Fruit fly (Drosophila melanogaster): ENCODE data around the gene Mt2.

Mt2 gene

DNA sequence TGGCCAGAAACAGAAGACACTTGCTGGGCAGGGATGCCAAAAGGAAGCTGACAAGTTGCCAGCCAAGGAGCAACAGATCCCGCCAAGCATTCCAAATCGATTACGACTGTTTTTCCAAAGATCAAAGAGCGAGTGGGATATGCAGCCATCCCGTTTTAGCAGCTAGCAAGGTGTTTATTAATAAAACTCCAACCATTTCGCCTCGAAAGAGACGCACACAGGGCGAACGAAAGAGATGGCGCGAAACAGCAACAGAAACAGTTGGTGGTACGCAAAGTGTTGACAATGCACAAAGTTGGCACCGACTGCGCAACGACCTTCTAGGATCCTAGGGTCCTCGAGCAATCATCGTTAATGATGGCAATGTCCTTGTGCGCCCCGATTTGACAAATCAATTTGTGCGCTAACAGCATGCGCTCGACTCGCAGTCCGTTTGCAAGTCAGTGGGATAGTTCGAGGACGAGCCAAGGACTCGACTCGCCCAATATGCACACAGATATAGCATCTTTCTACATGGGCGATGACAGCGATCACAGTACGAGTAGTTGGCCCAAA is 16.4 kb upstream of the Mt2 start:
- TF ChIP-seq EcR (GFP tag; optimal IDR thresholded peaks at IDR 0.05) (no peak), usp (GFP tag; optimal IDR thresholded peaks at IDR 0.05) (no peak), pan (optimal IDR thresholded peaks at IDR 0.05) (no peak), CG8478 (optimal IDR thresholded peaks at IDR 0.05) (no peak), psq (optimal IDR thresholded peaks at IDR 0.05) (no peak), Dll (optimal IDR thresholded peaks at IDR 0.05) (no peak)

DNA sequence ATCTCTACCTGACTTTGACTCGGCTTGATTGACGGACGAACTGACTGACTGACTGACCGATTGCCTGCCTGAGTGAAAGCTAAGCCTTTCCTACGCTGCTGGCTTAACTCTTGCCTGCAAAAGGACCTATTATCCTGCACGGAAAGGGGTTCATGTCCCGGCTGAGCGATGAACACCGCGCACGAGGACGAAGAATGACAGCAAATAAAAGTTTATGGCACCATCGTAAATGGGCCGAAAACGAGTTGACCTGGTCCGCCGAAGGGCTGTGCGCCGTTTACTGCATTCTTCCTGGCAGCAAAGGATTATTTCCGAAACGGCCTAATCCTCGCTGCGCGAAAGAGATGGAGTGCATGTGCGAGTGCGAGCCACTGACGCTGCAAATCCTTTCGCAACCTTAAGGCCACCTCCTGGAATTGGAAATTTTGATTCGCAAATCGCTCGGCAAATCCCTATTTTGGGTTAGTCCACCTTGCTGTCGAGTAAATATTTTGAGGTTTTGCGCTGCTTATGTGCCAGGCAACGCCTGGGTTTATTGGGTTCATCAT is 15.1 kb upstream of the Mt2 start:
- TF ChIP-seq CG8478 (optimal IDR thresholded peaks at IDR 0.05) (no peak), psq (optimal IDR thresholded peaks at IDR 0.05) (no peak), EcR (GFP tag; optimal IDR thresholded peaks at IDR 0.05) (no peak), Dll (optimal IDR thresholded peaks at IDR 0.05) (no peak), pan (optimal IDR thresholded peaks at IDR 0.05) (no peak)

dm6 chr2L:12085010-12085409 is 11.3 kb upstream of the Mt2 start:
- TF ChIP-seq Dll (optimal IDR thresholded peaks at IDR 0.05) (no peak), CG8478 (optimal IDR thresholded peaks at IDR 0.05) (no peak)

DNA sequence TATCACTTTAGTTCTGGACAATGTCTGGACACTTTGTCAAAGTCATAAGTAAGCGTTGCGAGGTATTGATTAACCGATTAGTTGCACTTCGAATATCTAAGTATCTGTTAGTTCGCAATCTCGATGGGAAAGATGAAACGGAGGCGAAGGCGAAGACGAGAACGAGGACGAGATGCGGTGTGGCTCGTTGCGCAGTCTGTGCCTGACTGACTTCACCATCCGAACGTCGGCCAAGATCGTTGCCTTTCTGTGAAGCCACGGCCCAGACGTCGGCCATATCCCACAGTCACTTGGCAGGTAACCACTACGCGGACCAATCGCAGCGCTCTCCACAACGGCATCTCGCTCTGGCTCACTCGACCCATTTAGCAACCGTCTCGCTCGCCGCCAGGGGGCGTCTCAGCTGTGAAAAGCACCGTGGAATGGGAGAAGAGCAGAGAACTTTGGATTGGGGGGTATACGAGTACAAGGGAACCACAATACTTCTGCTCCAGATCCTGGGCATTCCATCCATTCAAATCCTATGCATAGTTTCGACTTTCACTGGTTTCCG is 10.6 kb upstream of the Mt2 start, which contains the start of gene prd:
TSS of gene prd (minus strand) at position 209 of the 553 bp plus-strand sequence.
- no peak for TF ChIP-seq pan (optimal IDR thresholded peaks at IDR 0.05)
- no peak for TF ChIP-seq Dll (optimal IDR thresholded peaks at IDR 0.05)
- no peak for TF ChIP-seq EcR (GFP tag; optimal IDR thresholded peaks at IDR 0.05)
- no peak for TF ChIP-seq psq (optimal IDR thresholded peaks at IDR 0.05)
- no peak for TF ChIP-seq usp (GFP tag; optimal IDR thresholded peaks at IDR 0.05)
- TF ChIP-seq CG8478 (optimal IDR thresholded peaks at IDR 0.05): no peak

- TF ChIP-seq pan (optimal IDR thresholded peaks at IDR 0.05) (no peak), Dll (optimal IDR thresholded peaks at IDR 0.05) (no peak), EcR (GFP tag; optimal IDR thresholded peaks at IDR 0.05) (no peak), CG8478 (optimal IDR thresholded peaks at IDR 0.05) (no peak), usp (GFP tag; optimal IDR thresholded peaks at IDR 0.05) (no peak), psq (optimal IDR thresholded peaks at IDR 0.05) (no peak)
These were observed 8.9 kb upstream of the Mt2 start for dm6 chr2L:12087442-12087841.

- TF ChIP-seq Dll (optimal IDR thresholded peaks at IDR 0.05) (no peak), CG8478 (optimal IDR thresholded peaks at IDR 0.05) (no peak), pan (optimal IDR thresholded peaks at IDR 0.05) (no peak), usp (GFP tag; optimal IDR thresholded peaks at IDR 0.05) (no peak)
These were observed 7.2 kb upstream of the Mt2 start for dm6 chr2L:12089145-12089544.

dm6 chr2L:12091522-12091921 is 4.8 kb upstream of the Mt2 start, which contains the start of gene Pex19:
TSS of gene Pex19 (plus strand) at chr2L:12091822.
- TF ChIP-seq psq (optimal IDR thresholded peaks at IDR 0.05): no peak
- no peak for TF ChIP-seq Dll (optimal IDR thresholded peaks at IDR 0.05)
- no peak for TF ChIP-seq EcR (GFP tag; optimal IDR thresholded peaks at IDR 0.05)
- TF ChIP-seq CG8478 (optimal IDR thresholded peaks at IDR 0.05): no peak
- TF ChIP-seq usp (GFP tag; optimal IDR thresholded peaks at IDR 0.05): no peak
- TF ChIP-seq pan (optimal IDR thresholded peaks at IDR 0.05): no peak

DNA sequence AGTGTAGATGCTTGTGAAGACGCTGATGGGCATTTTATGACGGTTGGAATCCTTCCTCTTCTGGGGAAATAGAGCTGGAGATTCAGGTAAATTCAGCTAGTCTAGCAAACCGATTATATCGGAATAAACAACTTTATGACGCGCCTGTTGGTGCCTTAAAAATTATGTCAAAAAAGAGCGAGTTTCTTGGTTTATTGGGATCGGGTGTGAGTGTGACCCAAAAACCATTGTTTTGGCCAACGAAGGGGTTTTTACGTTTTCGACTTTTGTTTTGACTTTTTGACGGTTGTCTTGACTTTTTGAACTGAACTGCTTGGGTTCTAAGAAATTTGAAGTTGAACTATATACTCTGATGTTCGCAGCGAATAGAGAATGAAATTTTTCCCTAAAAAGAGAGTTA is 4.3 kb upstream of the Mt2 start:
- TF ChIP-seq EcR (GFP tag; optimal IDR thresholded peaks at IDR 0.05): no peak
- no peak for TF ChIP-seq psq (optimal IDR thresholded peaks at IDR 0.05)
- TF ChIP-seq usp (GFP tag; optimal IDR thresholded peaks at IDR 0.05): no peak
- no peak for TF ChIP-seq CG8478 (optimal IDR thresholded peaks at IDR 0.05)
- TF ChIP-seq pan (optimal IDR thresholded peaks at IDR 0.05): no peak
- no peak for TF ChIP-seq Dll (optimal IDR thresholded peaks at IDR 0.05)

- TF ChIP-seq pan (optimal IDR thresholded peaks at IDR 0.05): no peak
- no peak for TF ChIP-seq usp (GFP tag; optimal IDR thresholded peaks at IDR 0.05)
- TF ChIP-seq EcR (GFP tag; optimal IDR thresholded peaks at IDR 0.05): no peak
- no peak for TF ChIP-seq CG8478 (optimal IDR thresholded peaks at IDR 0.05)
- TF ChIP-seq psq (optimal IDR thresholded peaks at IDR 0.05): no peak
- no peak for TF ChIP-seq Dll (optimal IDR thresholded peaks at IDR 0.05)
These were observed 3.6 kb upstream of the Mt2 start for dm6 chr2L:12092719-12093118.

DNA sequence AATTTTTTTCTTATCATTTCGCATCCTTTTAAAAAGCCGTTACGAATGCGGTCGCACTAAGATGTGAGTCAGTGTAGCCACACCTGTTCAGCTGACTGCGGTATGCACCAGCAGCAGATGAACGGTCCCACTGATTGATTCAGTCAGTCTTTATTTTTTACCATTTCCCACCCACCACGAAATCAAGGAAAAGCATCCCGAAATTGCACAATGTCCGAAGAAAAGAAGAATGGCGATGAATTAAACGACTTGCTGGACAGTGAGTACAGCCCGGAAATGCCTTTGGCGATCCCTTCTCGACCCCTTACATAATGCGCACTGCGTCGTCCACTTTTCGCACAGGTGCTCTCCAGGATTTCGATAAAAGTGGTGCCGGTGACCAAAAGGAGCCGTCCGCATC is 2.7 kb upstream of the Mt2 start:
- TF ChIP-seq usp (GFP tag; optimal IDR thresholded peaks at IDR 0.05): no peak
- TF ChIP-seq psq (optimal IDR thresholded peaks at IDR 0.05): no peak
- no peak for TF ChIP-seq Dll (optimal IDR thresholded peaks at IDR 0.05)
- no peak for TF ChIP-seq EcR (GFP tag; optimal IDR thresholded peaks at IDR 0.05)
- no peak for TF ChIP-seq CG8478 (optimal IDR thresholded peaks at IDR 0.05)
- no peak for TF ChIP-seq pan (optimal IDR thresholded peaks at IDR 0.05)

dm6 chr2L:12097698-12098097 is 1.4 kb downstream of the Mt2 start, which contains the start of gene Ced-12:
TSS of gene Ced-12 (plus strand) at chr2L:12097838.
- TF ChIP-seq Dll (optimal IDR thresholded peaks at IDR 0.05) (no peak), psq (optimal IDR thresholded peaks at IDR 0.05) (no peak), pan (optimal IDR thresholded peaks at IDR 0.05) (no peak), CG8478 (optimal IDR thresholded peaks at IDR 0.05) (no peak), EcR (GFP tag; optimal IDR thresholded peaks at IDR 0.05) (no peak), usp (GFP tag; optimal IDR thresholded peaks at IDR 0.05) (no peak)

DNA sequence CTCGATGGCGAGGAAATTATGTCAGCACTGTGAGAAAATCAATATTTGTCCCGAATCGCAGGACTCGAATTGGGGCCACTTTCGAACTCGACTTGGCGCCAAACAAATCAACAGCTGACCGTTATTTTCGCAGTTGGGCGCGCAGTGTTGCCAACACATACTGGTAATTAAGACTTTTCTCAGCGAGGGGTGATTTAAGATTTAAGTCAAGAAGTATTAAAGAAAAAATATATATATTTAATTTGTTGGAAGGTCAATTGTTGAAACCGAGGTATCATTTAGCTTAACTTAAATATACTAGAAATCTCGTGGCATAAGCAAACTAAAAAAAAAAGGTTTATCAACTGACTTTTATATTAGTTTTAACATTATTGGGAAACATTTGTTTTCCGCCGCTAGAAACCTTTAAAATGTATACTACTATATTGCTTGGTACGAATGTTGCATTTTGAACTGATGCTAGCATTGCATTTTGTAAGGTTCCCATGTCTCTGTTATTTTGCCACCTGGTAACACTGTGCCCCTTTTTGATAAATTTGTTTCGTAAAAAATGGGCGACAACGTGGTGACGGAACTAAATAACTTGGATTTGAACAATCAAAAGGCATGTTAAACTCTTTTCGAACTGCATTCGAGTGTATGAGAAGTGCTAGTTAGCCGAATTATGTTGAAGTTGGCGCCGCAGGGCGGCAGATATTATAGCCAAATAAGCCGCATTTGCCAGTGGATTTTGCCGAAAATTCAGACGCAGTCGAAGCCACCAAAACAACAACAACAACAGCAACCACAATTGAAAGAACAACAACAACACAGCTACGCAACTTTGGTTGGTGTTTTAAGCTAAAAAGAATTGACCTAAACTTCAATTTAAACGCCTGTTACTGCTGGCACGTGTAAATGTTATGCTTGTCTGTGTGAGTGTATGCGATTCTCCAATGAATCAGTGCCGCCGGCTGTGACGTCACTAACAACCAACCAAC is 7.2 kb downstream of the Mt2 start, which contains the start of the genes Patsas and ThrRS:
TSS of gene Patsas (minus strand) at position 55 of the 980 bp plus-strand sequence.
TSS of gene ThrRS (plus strand) at position 521 of the 980 bp plus-strand sequence.
- TF ChIP-seq CG8478 (optimal IDR thresholded peaks at IDR 0.05): no peak
- no peak for TF ChIP-seq EcR (GFP tag; optimal IDR thresholded peaks at IDR 0.05)
- TF ChIP-seq Dll (optimal IDR thresholded peaks at IDR 0.05): no peak
- no peak for TF ChIP-seq usp (GFP tag; optimal IDR thresholded peaks at IDR 0.05)
- TF ChIP-seq pan (optimal IDR thresholded peaks at IDR 0.05): no peak
- no peak for TF ChIP-seq psq (optimal IDR thresholded peaks at IDR 0.05)
